Fruit fly (Drosophila melanogaster): ENCODE data around the gene mRpS34.

mRpS34 gene

dm6 chr3L:16337739-16338138, 10.1 kb upstream of the mRpS34 start (continued):
- TF ChIP-seq cg (GFP tag; optimal IDR thresholded peaks at IDR 0.05) (no peak), CG2129 (GFP tag; IDR thresholded peaks at IDR 0.05; ENCODE audit: partially characterized antibody) (no peak), TFAM (GFP tag; optimal IDR thresholded peaks at IDR 0.05) (no peak), fd64A (GFP tag; optimal IDR thresholded peaks at IDR 0.05) (no peak), CG10366 (GFP tag; IDR thresholded peaks at IDR 0.05) (no peak), gt (GFP tag; IDR thresholded peaks at IDR 0.05) (no peak), sc (optimal IDR thresholded peaks at IDR 0.05) (no peak), sc (GFP tag; optimal IDR thresholded peaks at IDR 0.05) (no peak), CG8478 (optimal IDR thresholded peaks at IDR 0.05) (no peak), tgo (GFP tag; IDR thresholded peaks at IDR 0.05) (no peak), Lhr (GFP tag; optimal IDR thresholded peaks at IDR 0.05) (no peak), wdn (GFP tag; IDR thresholded peaks at IDR 0.05) (no peak), CG1647 (GFP tag; optimal IDR thresholded peaks at IDR 0.05) (no peak), pros (GFP tag; optimal IDR thresholded peaks at IDR 0.05) (peak; percentile 62), CG10959 (GFP tag; IDR thresholded peaks at IDR 0.05) (no peak), CG6689 (GFP tag; IDR thresholded peaks at IDR 0.05) (no peak), oc (tag; optimal IDR thresholded peaks at IDR 0.05) (peak; percentile 47), CG13287 (GFP tag; IDR thresholded peaks at IDR 0.05; ENCODE audit: partially characterized antibody) (no peak), Awh (GFP tag; IDR thresholded peaks at IDR 0.05) (peak; percentile 47), Sox100B (GFP tag; optimal IDR thresholded peaks at IDR 0.05) (no peak), CG17612 (GFP tag; IDR thresholded peaks at IDR 0.05) (no peak), Opbp (GFP tag; IDR thresholded peaks at IDR 0.05; ENCODE audit: partially characterized antibody) (no peak), MTF-1 (GFP tag; optimal IDR thresholded peaks at IDR 0.05; ENCODE audit: borderline replicate concordance) (no peak), onecut (GFP tag; IDR thresholded peaks at IDR 0.05) (peak; percentile 61), CG13624 (GFP tag; optimal IDR thresholded peaks at IDR 0.05) (no peak), prd (optimal IDR thresholded peaks at IDR 0.05) (no peak), prd (GFP tag; IDR thresholded peaks at IDR 0.05) (no peak), danr (GFP tag; IDR thresholded peaks at IDR 0.05) (no peak), CG15269 (tag; optimal IDR thresholded peaks at IDR 0.05) (no peak), grau (tag; optimal IDR thresholded peaks at IDR 0.05) (no peak), CG30403 (GFP tag; optimal IDR thresholded peaks at IDR 0.05) (no peak), gsb-n (tag; optimal IDR thresholded peaks at IDR 0.05) (no peak), gem (tag; optimal IDR thresholded peaks at IDR 0.05) (no peak), Asciz (GFP tag; optimal IDR thresholded peaks at IDR 0.05) (no peak), CG4360 (GFP tag; IDR thresholded peaks at IDR 0.05) (no peak), klu (GFP tag; IDR thresholded peaks at IDR 0.05) (no peak), CG3847 (GFP tag; IDR thresholded peaks at IDR 0.05) (no peak), CG18619 (GFP tag; optimal IDR thresholded peaks at IDR 0.05) (no peak), CG6272 (GFP tag; IDR thresholded peaks at IDR 0.05) (no peak), CG12104 (GFP tag; optimal IDR thresholded peaks at IDR 0.05) (no peak), CG2116 (GFP tag; optimal IDR thresholded peaks at IDR 0.05) (no peak), CG6175 (GFP tag; IDR thresholded peaks at IDR 0.05) (0 out of 3 replicates have a peak, but pooled peaks have one; percentile 25), CG16779 (GFP tag; IDR thresholded peaks at IDR 0.05) (no peak), Ets65A (GFP tag) (peak; percentile 2), CG7556 (GFP tag; optimal IDR thresholded peaks at IDR 0.05) (no peak), Xbp1 (GFP tag; optimal IDR thresholded peaks at IDR 0.05) (no peak), CG13123 (GFP tag; optimal IDR thresholded peaks at IDR 0.05) (no peak), CG4328 (GFP tag; optimal IDR thresholded peaks at IDR 0.05) (no peak), pan (optimal IDR thresholded peaks at IDR 0.05) (no peak), pan (GFP tag; optimal IDR thresholded peaks at IDR 0.05 in 1 of 2, IDR thresholded peaks at IDR 0.05 in 1 of 2) (no peak), CG17186 (GFP tag; optimal IDR thresholded peaks at IDR 0.05) (no peak), dpn (GFP tag; optimal IDR thresholded peaks at IDR 0.05) (no peak), pb (GFP tag; optimal IDR thresholded peaks at IDR 0.05) (no peak), CG6654 (GFP tag; optimal IDR thresholded peaks at IDR 0.05) (no peak)
